Worm (Caenorhabditis elegans): ENCODE data around the gene C03A7.13.

ce11 chrV:5201706-5202105, 9.4 kb upstream of the C03A7.13 start:
- no peak for TF ChIP-seq ama-1 (optimal IDR thresholded peaks at IDR 0.05)
- TF ChIP-seq hnd-1 (tag; optimal IDR thresholded peaks at IDR 0.05), result no peak
- no peak for TF ChIP-seq hmbx-1 (tag; optimal IDR thresholded peaks at IDR 0.05)
- TF ChIP-seq ceh-13 (GFP tag; optimal IDR thresholded peaks at IDR 0.05), result no peak

Data from whole organism, early embryonic.